Fruit fly (Drosophila melanogaster): ENCODE results near the gene Ncc69.

Gene Ncc69

dm6 chr3L:12434432-12434831, 43.2 kb upstream of the Ncc69 start (continued):
- TF ChIP-seq CG6683 (GFP tag; optimal IDR thresholded peaks at IDR 0.05), result no peak
- no peak for TF ChIP-seq Hand (GFP tag; optimal IDR thresholded peaks at IDR 0.05)
- no peak for TF ChIP-seq tx (GFP tag; optimal IDR thresholded peaks at IDR 0.05)
- no peak for TF ChIP-seq HmgD (GFP tag; optimal IDR thresholded peaks at IDR 0.05)
- no peak for TF ChIP-seq CG32772 (GFP tag; IDR thresholded peaks at IDR 0.05)
- TF ChIP-seq gcm (GFP tag; optimal IDR thresholded peaks at IDR 0.05), result no peak
- no peak for TF ChIP-seq grn (GFP tag; optimal IDR thresholded peaks at IDR 0.05)
- TF ChIP-seq mirr (GFP tag; optimal IDR thresholded peaks at IDR 0.05), result no peak
- no peak for TF ChIP-seq sr (GFP tag; IDR thresholded peaks at IDR 0.05)
- TF ChIP-seq ara (GFP tag; IDR thresholded peaks at IDR 0.05), result no peak
- TF ChIP-seq CG18011 (GFP tag; optimal IDR thresholded peaks at IDR 0.05), result no peak
- no peak for TF ChIP-seq Hsf (GFP tag; optimal IDR thresholded peaks at IDR 0.05)
- TF ChIP-seq odd (GFP tag; optimal IDR thresholded peaks at IDR 0.05), result no peak
- no peak for TF ChIP-seq gsb (GFP tag; IDR thresholded peaks at IDR 0.05)
- TF ChIP-seq nerfin-1 (tag; optimal IDR thresholded peaks at IDR 0.05), result no peak
- TF ChIP-seq salm (tag; optimal IDR thresholded peaks at IDR 0.05), result no peak
- no peak for TF ChIP-seq CG31388 (GFP tag; optimal IDR thresholded peaks at IDR 0.05)
- TF ChIP-seq otp (GFP tag; IDR thresholded peaks at IDR 0.05), result no peak
- TF ChIP-seq bigmax (GFP tag; optimal IDR thresholded peaks at IDR 0.05), result no peak
- no peak for TF ChIP-seq CG18476 (GFP tag; optimal IDR thresholded peaks at IDR 0.05)
- TF ChIP-seq cad (GFP tag; optimal IDR thresholded peaks at IDR 0.05), result no peak
- no peak for TF ChIP-seq scrt (GFP tag; optimal IDR thresholded peaks at IDR 0.05)
- no peak for TF ChIP-seq CG9876 (GFP tag; optimal IDR thresholded peaks at IDR 0.05)
- no peak for TF ChIP-seq pum (GFP tag; optimal IDR thresholded peaks at IDR 0.05)
- TF ChIP-seq gsb-n (tag; optimal IDR thresholded peaks at IDR 0.05), result no peak
- no peak for TF ChIP-seq Myb (GFP tag; optimal IDR thresholded peaks at IDR 0.05)
- TF ChIP-seq YL-1 (GFP tag; optimal IDR thresholded peaks at IDR 0.05), result no peak
- TF ChIP-seq CG10462 (GFP tag; optimal IDR thresholded peaks at IDR 0.05), result no peak
- TF ChIP-seq CG8089 (GFP tag; optimal IDR thresholded peaks at IDR 0.05), result no peak
- TF ChIP-seq phol (tag; optimal IDR thresholded peaks at IDR 0.05), result no peak
- no peak for TF ChIP-seq Usf (GFP tag; optimal IDR thresholded peaks at IDR 0.05)
- TF ChIP-seq Side (GFP tag; optimal IDR thresholded peaks at IDR 0.05), result no peak
- TF ChIP-seq fd3F (GFP tag; optimal IDR thresholded peaks at IDR 0.05), result no peak
- no peak for TF ChIP-seq Ravus (GFP tag; IDR thresholded peaks at IDR 0.05)
- TF ChIP-seq Ets65A (GFP tag), result no peak
- no peak for TF ChIP-seq CG2678 (tag; optimal IDR thresholded peaks at IDR 0.05)
- no peak for TF ChIP-seq fu2 (GFP tag; optimal IDR thresholded peaks at IDR 0.05)
- TF ChIP-seq CG9437 (GFP tag; optimal IDR thresholded peaks at IDR 0.05), result no peak
- no peak for TF ChIP-seq Mrtf (GFP tag; IDR thresholded peaks at IDR 0.05)
- no peak for TF ChIP-seq sug (tag; optimal IDR thresholded peaks at IDR 0.05)
- no peak for TF ChIP-seq Dbx (GFP tag; IDR thresholded peaks at IDR 0.05)
- no peak for TF ChIP-seq btn (GFP tag; optimal IDR thresholded peaks at IDR 0.05)
- TF ChIP-seq mld (GFP tag; IDR thresholded peaks at IDR 0.05; ENCODE audit: partially characterized antibody), result 0 out of 3 replicates have a peak, but pooled peaks have one; percentile 15
- TF ChIP-seq Elba2 (GFP tag; optimal IDR thresholded peaks at IDR 0.05), result no peak
- no peak for TF ChIP-seq CG12236 (GFP tag; optimal IDR thresholded peaks at IDR 0.05)
- peak; percentile 98 for TF ChIP-seq CG10321 (GFP tag; IDR thresholded peaks at IDR 0.05)
- peak; percentile 2 for TF ChIP-seq abd-A (tag; optimal IDR thresholded peaks at IDR 0.05)
- TF ChIP-seq CG43689 (GFP tag; IDR thresholded peaks at IDR 0.05), result no peak
- no peak for TF ChIP-seq E2f1 (GFP tag; IDR thresholded peaks at IDR 0.05)
- TF ChIP-seq CG15269 (tag; optimal IDR thresholded peaks at IDR 0.05), result no peak
- no peak for TF ChIP-seq CG7271 (tag; optimal IDR thresholded peaks at IDR 0.05)
- TF ChIP-seq Med (GFP tag), result no peak
- TF ChIP-seq CG4820 (GFP tag; optimal IDR thresholded peaks at IDR 0.05), result no peak

Measured in whole organism, embryonic.